Fruit fly (Drosophila melanogaster) whole organism, embryonic: ENCODE results near the gene CG31075.

Experiments used
- Antp ChIP-seq: fragments of 200-800 bp; sonication (Bioruptor generic); optimal IDR thresholded peaks from 3 replicates; lab custom pipeline; 2016; ENCODE audit warnings: missing biosample characterization, missing genetic modification characterization
- Atf6 ChIP-seq: fragments of 200-800 bp; sonication (Bioruptor generic); IDR thresholded peaks from 2 replicates; pipeline ENCODE4 v1.3.6; 2022; ENCODE audit warnings: missing biosample characterization, missing genetic modification characterization
- CG10209 ChIP-seq: fragments of 200-800 bp; sonication (Bioruptor generic); optimal IDR thresholded peaks from 3 replicates; lab custom pipeline; 2017; ENCODE audit warnings: missing biosample characterization, mild to moderate bottlenecking, missing genetic modification characterization, missing genetic modification reagents
- CG10462 ChIP-seq: fragments of 200-800 bp; sonication (Bioruptor generic); optimal IDR thresholded peaks from 2 replicates; lab custom pipeline; 2016; ENCODE audit warnings: missing biosample characterization, missing genetic modification characterization
- CG10543 ChIP-seq: fragments of 200-800 bp; sonication (Bioruptor generic); optimal IDR thresholded peaks from 3 replicates; lab custom pipeline; 2017; ENCODE audit warnings: missing biosample characterization, mild to moderate bottlenecking, missing genetic modification characterization, moderate library complexity
- CG11560 ChIP-seq: fragments of 200-800 bp; sonication (Bioruptor generic); IDR thresholded peaks from 3 replicates; pipeline ENCODE4 v1.3.6; 2022; ENCODE audit warnings: missing biosample characterization, missing genetic modification characterization
- CG12155 ChIP-seq: fragments of 200-800 bp; sonication (Bioruptor generic); optimal IDR thresholded peaks from 3 replicates; lab custom pipeline; 2016; ENCODE audit warnings: missing biosample characterization, missing genetic modification characterization
- CG14860 ChIP-seq: fragments of 200-800 bp; sonication (Bioruptor generic); IDR thresholded peaks from 3 replicates; pipeline ENCODE4 v1.3.6; 2022; ENCODE audit warnings: missing biosample characterization, missing genetic modification characterization; ENCODE audit not compliant: partially characterized antibody
- CG17186 ChIP-seq: fragments of 200-800 bp; sonication (Bioruptor generic); optimal IDR thresholded peaks from 3 replicates; lab custom pipeline; 2017; ENCODE audit warnings: missing biosample characterization, missing genetic modification reagents, missing genetic modification characterization
- CG2678 ChIP-seq: fragments of 200-800 bp; sonication (Bioruptor generic); optimal IDR thresholded peaks from 3 replicates; lab custom pipeline; 2019; ENCODE audit warnings: missing biosample characterization, mild to moderate bottlenecking, missing genetic modification characterization, moderate library complexity
- CG3065 ChIP-seq: fragments of 200-800 bp; sonication (Bioruptor generic); optimal IDR thresholded peaks from 2 replicates; lab custom pipeline; 2016; ENCODE audit warnings: missing biosample characterization, missing genetic modification characterization
- CG34224 ChIP-seq: fragments of 200-800 bp; sonication (Bioruptor generic); IDR thresholded peaks from 3 replicates; pipeline ENCODE4 v1.3.6; 2022; ENCODE audit warnings: missing biosample characterization, missing genetic modification characterization; ENCODE audit not compliant: partially characterized antibody
- CG4404 ChIP-seq: fragments of 200-800 bp; sonication (Bioruptor generic); IDR thresholded peaks from 2 replicates; pipeline ENCODE4 v1.3.6; 2022; ENCODE audit warnings: missing biosample characterization, missing genetic modification characterization
- CG6765 ChIP-seq: fragments of 200-800 bp; sonication (Bioruptor generic); optimal IDR thresholded peaks from 3 replicates; lab custom pipeline; 2017; ENCODE audit warnings: missing biosample characterization, mild to moderate bottlenecking, missing genetic modification characterization
- CG6854 ChIP-seq: fragments of 200-800 bp; sonication (Bioruptor generic); optimal IDR thresholded peaks from 3 replicates; lab custom pipeline; 2017; ENCODE audit warnings: missing biosample characterization, mild to moderate bottlenecking, missing genetic modification characterization
- CG7271 ChIP-seq: fragments of 200-800 bp; sonication (Bioruptor generic); optimal IDR thresholded peaks from 2 replicates; lab custom pipeline; 2018; ENCODE audit warnings: missing biosample characterization, mild to moderate bottlenecking, missing genetic modification characterization, moderate library complexity
- CG7372 ChIP-seq: fragments of 200-800 bp; sonication (Bioruptor generic); IDR thresholded peaks from 2 replicates; pipeline ENCODE4 v1.3.6; 2022; ENCODE audit warnings: missing biosample characterization, missing genetic modification characterization
- CHES-1-like ChIP-seq: fragments of 200-800 bp; sonication (Bioruptor generic); optimal IDR thresholded peaks from 2 replicates; lab custom pipeline; 2016; ENCODE audit warnings: missing biosample characterization, missing genetic modification characterization
- CoRest ChIP-seq: fragments of 200-800 bp; sonication (Bioruptor generic); optimal IDR thresholded peaks from 3 replicates; lab custom pipeline; 2018; ENCODE audit warnings: missing biosample characterization, mild to moderate bottlenecking, missing genetic modification characterization, moderate library complexity
- E2f2 ChIP-seq: fragments of 200-800 bp; sonication (Bioruptor generic); IDR thresholded peaks from 2 replicates; pipeline ENCODE4 v1.3.6; 2022; ENCODE audit warnings: missing biosample characterization, missing genetic modification characterization
- Fer1 ChIP-seq: fragments of 200-800 bp; sonication (Bioruptor generic); optimal IDR thresholded peaks from 2 replicates; lab custom pipeline; 2017; ENCODE audit warnings: missing biosample characterization, mild to moderate bottlenecking, missing genetic modification characterization
- HLH4C ChIP-seq: fragments of 200-800 bp; sonication (Bioruptor generic); IDR thresholded peaks from 3 replicates; pipeline ENCODE4 v1.3.6; 2022; ENCODE audit warnings: missing biosample characterization, missing genetic modification characterization; ENCODE audit not compliant: partially characterized antibody
- Hr39 ChIP-seq: fragments of >200 bp; optimal IDR thresholded peaks from 2 replicates; lab custom pipeline; 2017
- Hr78 ChIP-seq, 2 experiments: fragments of 200-800 bp in 1 of 2; fragments of >200 bp in 1 of 2; sonication (Bioruptor generic) in 1 of 2; optimal IDR thresholded peaks; 2 replicates each; lab custom pipeline; 2017 to 2019; ENCODE audit warnings: missing biosample characterization in 2 of 2, missing genetic modification characterization in 2 of 2, mild to moderate bottlenecking in 1 of 2, moderate library complexity in 1 of 2
- Neu2 ChIP-seq: fragments of 200-800 bp; sonication (Bioruptor generic); optimal IDR thresholded peaks from 3 replicates; lab custom pipeline; 2016; ENCODE audit warnings: missing biosample characterization, missing genetic modification characterization, borderline replicate concordance
- Ptx1 ChIP-seq: fragments of 200-800 bp; sonication (Bioruptor generic); IDR thresholded peaks from 2 replicates; pipeline ENCODE4 v1.3.6; 2022; ENCODE audit warnings: missing biosample characterization, missing genetic modification characterization
- Sry-δ ChIP-seq: fragments of 200-800 bp; sonication (Bioruptor generic); optimal IDR thresholded peaks from 2 replicates; lab custom pipeline; 2016; ENCODE audit warnings: missing biosample characterization, missing genetic modification characterization
- ase ChIP-seq: fragments of 200-800 bp; sonication (Bioruptor generic); IDR thresholded peaks from 3 replicates; pipeline ENCODE4 v1.3.6; 2022; ENCODE audit warnings: missing biosample characterization, missing genetic modification characterization
- ato ChIP-seq: fragments of 200-800 bp; sonication (Bioruptor generic); IDR thresholded peaks from 2 replicates; pipeline ENCODE4 v1.3.6; 2022; ENCODE audit warnings: missing biosample characterization, missing genetic modification characterization; ENCODE audit not compliant: partially characterized antibody
- bbx ChIP-seq: fragments of 200-800 bp; sonication (Bioruptor generic); IDR thresholded peaks from 2 replicates; pipeline ENCODE4 v1.3.6; 2022; ENCODE audit warnings: missing biosample characterization, missing genetic modification characterization; ENCODE audit not compliant: partially characterized antibody
- fru ChIP-seq: fragments of >200 bp; optimal IDR thresholded peaks from 2 replicates; lab custom pipeline; 2017
- gro ChIP-seq: fragments of 200-800 bp; sonication (Bioruptor generic); optimal IDR thresholded peaks from 2 replicates; lab custom pipeline; 2016; ENCODE audit warnings: missing biosample characterization, missing genetic modification characterization
- hkb ChIP-seq, 2 experiments: fragments of 200-800 bp in 1 of 2; fragments of >200 bp in 1 of 2; sonication (Bioruptor generic) in 1 of 2; IDR thresholded peaks in 1 of 2; optimal IDR thresholded peaks in 1 of 2; 2 replicates each; pipeline versions ENCODE4 v1.3.6 to Lab custom; 2017 to 2022; ENCODE audit warnings: missing biosample characterization in 1 of 2, missing genetic modification characterization in 1 of 2
- inv ChIP-seq: fragments of 200-800 bp; sonication (Bioruptor generic); IDR thresholded peaks from 2 replicates; pipeline ENCODE4 v1.3.6; 2022; ENCODE audit warnings: missing biosample characterization, missing genetic modification characterization; ENCODE audit not compliant: partially characterized antibody
- kah ChIP-seq: fragments of 200-800 bp; sonication (Bioruptor generic); optimal IDR thresholded peaks from 2 replicates; lab custom pipeline; 2018; ENCODE audit warnings: missing biosample characterization, mild to moderate bottlenecking, missing genetic modification characterization
- knrl ChIP-seq: fragments of 200-800 bp; sonication (Bioruptor generic); IDR thresholded peaks from 3 replicates; pipeline ENCODE4 v1.3.6; 2022; ENCODE audit warnings: missing biosample characterization, missing genetic modification characterization; ENCODE audit not compliant: partially characterized antibody
- nmo ChIP-seq: fragments of 200-800 bp; sonication (Bioruptor generic); optimal IDR thresholded peaks from 2 replicates; lab custom pipeline; 2018; ENCODE audit warnings: missing biosample characterization, mild to moderate bottlenecking, missing genetic modification characterization, moderate library complexity
- pfk ChIP-seq: fragments of 200-800 bp; sonication (Bioruptor generic); optimal IDR thresholded peaks from 2 replicates; lab custom pipeline; 2018; ENCODE audit warnings: missing biosample characterization, mild to moderate bottlenecking, missing genetic modification characterization, moderate library complexity
- prd ChIP-seq, 3 experiments: fragments of >200 bp in 2 of 3; fragments of 200-800 bp in 1 of 3; sonication (Bioruptor generic) in 1 of 3; optimal IDR thresholded peaks in 2 of 3; IDR thresholded peaks in 1 of 3; 2 replicates in 2 of 3; 3 replicates in 1 of 3; pipeline versions ENCODE4 v1.3.6 to Lab custom; 2017 to 2022; ENCODE audit warnings: missing biosample characterization in 1 of 3, missing genetic modification characterization in 1 of 3
- psq ChIP-seq: fragments of 200-800 bp; sonication (Bioruptor generic); optimal IDR thresholded peaks from 2 replicates; lab custom pipeline; 2017; ENCODE audit warnings: missing biosample characterization, missing genetic modification characterization
- row ChIP-seq: fragments of 200-800 bp; sonication (Bioruptor generic); IDR thresholded peaks from 3 replicates; pipeline ENCODE4 v1.3.6; 2022; ENCODE audit warnings: missing biosample characterization, missing genetic modification characterization
- slbo ChIP-seq: fragments of 200-800 bp; sonication (Bioruptor generic); IDR thresholded peaks from 2 replicates; pipeline ENCODE4 v1.3.6; 2022; ENCODE audit warnings: missing biosample characterization, missing genetic modification characterization
- sna ChIP-seq: fragments of 200-800 bp; sonication (Bioruptor generic); IDR thresholded peaks from 2 replicates; pipeline ENCODE4 v1.3.6; 2022; ENCODE audit warnings: missing biosample characterization, missing genetic modification characterization; ENCODE audit not compliant: partially characterized antibody
- sqz ChIP-seq: fragments of 200-800 bp; sonication (Bioruptor generic); optimal IDR thresholded peaks from 3 replicates; lab custom pipeline; 2018; ENCODE audit warnings: missing biosample characterization, mild to moderate bottlenecking, missing genetic modification characterization
- sr ChIP-seq: fragments of 200-800 bp; sonication (Bioruptor generic); IDR thresholded peaks from 3 replicates; pipeline ENCODE4 v1.3.6; 2022; ENCODE audit warnings: missing biosample characterization, missing genetic modification characterization
- stwl ChIP-seq: fragments of 200-800 bp; sonication (Bioruptor generic); optimal IDR thresholded peaks from 3 replicates; lab custom pipeline; 2018; ENCODE audit warnings: missing biosample characterization, mild to moderate bottlenecking, missing genetic modification characterization, moderate library complexity
- sug ChIP-seq: fragments of 200-800 bp; optimal IDR thresholded peaks from 2 replicates; lab custom pipeline; 2019; ENCODE audit warnings: missing biosample characterization, mild to moderate bottlenecking, missing genetic modification characterization, moderate library complexity
- zfh1 ChIP-seq: fragments of 200-800 bp; sonication (Bioruptor generic); IDR thresholded peaks from 3 replicates; pipeline ENCODE4 v1.3.6; 2022; ENCODE audit warnings: missing biosample characterization, missing genetic modification characterization

Gene CG31075

DNA sequence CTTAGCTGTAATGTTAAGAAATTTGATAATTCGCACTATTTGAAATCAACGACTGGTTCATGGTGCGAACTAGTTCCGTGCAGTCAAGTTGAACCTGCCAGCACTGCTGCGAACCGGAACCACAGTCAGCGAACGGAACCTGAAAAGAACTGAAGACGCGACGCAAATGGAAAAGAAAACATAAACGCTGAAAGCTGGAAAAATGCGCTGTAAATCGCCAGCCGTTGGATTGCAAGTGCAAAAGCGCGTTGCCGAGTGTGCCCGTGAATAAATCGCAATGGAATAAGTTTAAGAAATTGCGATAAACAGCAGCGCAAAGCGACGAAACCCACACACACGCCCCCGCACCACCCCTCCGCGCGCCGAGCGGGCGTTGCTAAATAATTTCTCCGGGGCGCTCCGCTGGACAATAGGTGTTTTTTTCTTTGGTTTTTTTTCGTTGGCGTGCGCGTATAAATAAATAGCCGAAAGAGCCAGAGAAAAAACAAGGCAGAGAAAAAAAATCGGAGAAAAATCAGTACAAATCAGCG, 21.5 kb downstream of the CG31075 start, which contains the start of gene CG5521 (continued):
- TF ChIP-seq knrl (GFP tag; lab: Robert Waterston, UW): peak; percentile 77
- TF ChIP-seq CG6854: no peak
- TF ChIP-seq Antp: no peak
- TF ChIP-seq zfh1 (GFP tag; lab: Robert Waterston, UW): no peak
- no peak for TF ChIP-seq hkb (optimal IDR thresholded peaks at IDR 0.05; lab: Kevin White, UChicago)
- peak; percentile 50; the same call in 1 of the 2 replicates for TF ChIP-seq hkb (GFP tag; IDR thresholded peaks at IDR 0.05; lab: Robert Waterston, UW)
- TF ChIP-seq E2f2: peak; percentile 24; the same call in 1 of the 2 replicates
- no peak for TF ChIP-seq Fer1 (GFP tag; lab: Kevin White, UChicago)
- peak; percentile 45 for TF ChIP-seq bbx (GFP tag; lab: Robert Waterston, UW)
- TF ChIP-seq CG6765 (GFP tag; lab: Kevin White, UChicago): peak; percentile 22
- no peak for TF ChIP-seq CG7271
- peak; percentile 51; the same call in 1 of the 2 replicates for TF ChIP-seq inv (GFP tag; lab: Robert Waterston, UW)
- TF ChIP-seq psq (GFP tag; lab: Kevin White, UChicago): no peak
- TF ChIP-seq CG14860 (GFP tag; lab: Robert Waterston, UW): no peak
- TF ChIP-seq stwl: peak; percentile 14
- TF ChIP-seq CG10543 (GFP tag; lab: Kevin White, UChicago): peak; percentile 38
- no peak for TF ChIP-seq Neu2 (GFP tag; lab: Kevin White, UChicago)
- TF ChIP-seq CG7372: no peak
- TF ChIP-seq kah: no peak
- no peak for TF ChIP-seq CG4404 (GFP tag; lab: Robert Waterston, UW)
- TF ChIP-seq gro (GFP tag; lab: Kevin White, UChicago): no peak
- TF ChIP-seq sqz: peak; percentile 62
- no peak for TF ChIP-seq Atf6 (GFP tag; lab: Robert Waterston, UW)
- TF ChIP-seq ase: no peak
- peak; percentile 11 for TF ChIP-seq CHES-1-like (GFP tag; lab: Kevin White, UChicago)
- no peak; the same call in 1 of the 2 replicates for TF ChIP-seq ato (GFP tag; lab: Robert Waterston, UW)
- no peak for TF ChIP-seq CG10209 (GFP tag; lab: Kevin White, UChicago)
- TF ChIP-seq Hr78 (GFP tag; optimal IDR thresholded peaks at IDR 0.05; lab: Kevin White, UChicago): no peak
- TF ChIP-seq sna (GFP tag; lab: Robert Waterston, UW): 0 out of 2 replicates have a peak, but pooled peaks have one; percentile 18
- no peak for TF ChIP-seq CG12155
- no peak for TF ChIP-seq pfk (GFP tag; lab: Kevin White, UChicago)
- TF ChIP-seq CG17186 (GFP tag; lab: Kevin White, UChicago): peak; percentile 38
- peak; percentile 0 for TF ChIP-seq nmo (GFP tag; lab: Kevin White, UChicago)
- peak; percentile 84 for TF ChIP-seq row (GFP tag; lab: Robert Waterston, UW)
- TF ChIP-seq prd (optimal IDR thresholded peaks at IDR 0.05; lab: Kevin White, UChicago): no peak
- no peak for TF ChIP-seq prd (GFP tag; IDR thresholded peaks at IDR 0.05; lab: Robert Waterston, UW)
- TF ChIP-seq CoRest (tag; lab: Kevin White, UChicago): no peak
- TF ChIP-seq CG10462: no peak
- TF ChIP-seq Hr39 (lab: Kevin White, UChicago): no peak
- TF ChIP-seq CG34224 (GFP tag; lab: Robert Waterston, UW): 0 out of 3 replicates have a peak, but pooled peaks have one; percentile 48
- TF ChIP-seq Sry-δ: no peak
- peak; percentile 36; the same call in 1 of the 3 replicates for TF ChIP-seq HLH4C
- TF ChIP-seq slbo (GFP tag; lab: Robert Waterston, UW): peak; percentile 25; the same call in 1 of the 2 replicates
- TF ChIP-seq CG11560 (tag; lab: Robert Waterston, UW): no peak
- TF ChIP-seq sug (tag; lab: Kevin White, UChicago): peak; percentile 13
- no peak for TF ChIP-seq Ptx1 (GFP tag; lab: Robert Waterston, UW)
- no peak for TF ChIP-seq fru (lab: Kevin White, UChicago)
- peak; percentile 67; the same call in 2 of the 3 replicates for TF ChIP-seq sr (GFP tag; lab: Robert Waterston, UW)
- TF ChIP-seq CG2678 (tag; lab: Kevin White, UChicago): peak; percentile 11
- TF ChIP-seq CG3065: no peak
